Fruit fly (Drosophila melanogaster): ENCODE measurements around the gene CG17328.

Gene CG17328

DNA sequence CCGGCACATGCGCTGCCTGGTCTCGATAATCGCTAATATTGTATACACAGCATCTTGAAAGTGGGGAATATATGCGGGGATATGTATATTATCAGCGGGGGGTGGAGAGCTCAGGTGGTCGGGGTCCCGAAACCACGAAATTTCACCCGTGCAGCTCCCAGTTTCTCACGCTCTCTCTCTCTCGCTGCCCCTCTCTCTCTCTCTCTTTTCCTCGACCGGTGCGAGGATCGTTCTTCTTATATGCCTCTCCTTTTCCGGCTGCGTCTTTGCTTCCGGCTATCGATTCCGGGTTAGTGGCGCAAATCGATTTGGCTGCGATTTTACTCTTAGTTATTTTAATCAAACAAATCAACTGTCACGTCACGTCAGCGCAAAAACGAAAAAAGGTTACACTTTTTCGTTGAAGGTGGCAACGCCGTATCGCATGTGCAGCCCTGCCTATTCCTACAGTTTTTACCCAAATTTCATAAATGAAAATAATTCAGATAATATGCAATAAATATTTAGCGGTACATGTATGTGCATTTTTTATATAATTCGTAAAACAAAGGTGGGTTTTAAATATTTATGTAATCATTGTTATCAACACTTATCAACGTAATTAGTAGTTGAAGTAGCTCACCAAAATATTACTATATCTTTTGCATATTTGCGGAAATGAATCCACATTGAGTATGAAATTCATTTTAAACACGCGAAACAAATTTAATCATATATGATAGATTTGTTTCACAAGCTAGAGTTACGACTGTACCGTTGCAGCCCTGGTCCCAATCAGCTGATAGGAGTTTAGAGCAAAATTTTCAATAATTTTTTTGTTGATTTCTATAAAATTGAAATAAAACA is at the start of gene CG17328, which contains the start of gene heix (continued):
- TF ChIP-seq mam (GFP tag; optimal IDR thresholded peaks at IDR 0.05) (peak; percentile 87), ro (GFP tag; IDR thresholded peaks at IDR 0.05) (no peak), sens-2 (GFP tag; IDR thresholded peaks at IDR 0.05) (0 out of 2 replicates have a peak, but pooled peaks have one; percentile 7), CG17912 (GFP tag; optimal IDR thresholded peaks at IDR 0.05) (peak; percentile 47), NFAT (GFP tag; IDR thresholded peaks at IDR 0.05) (peak; percentile 84), ci (GFP tag; IDR thresholded peaks at IDR 0.05) (peak; percentile 80), YL-1 (GFP tag; optimal IDR thresholded peaks at IDR 0.05) (peak; percentile 85), twi (tag; optimal IDR thresholded peaks at IDR 0.05) (peak; percentile 49), CG6765 (GFP tag; optimal IDR thresholded peaks at IDR 0.05) (no peak), CG3407 (GFP tag; optimal IDR thresholded peaks at IDR 0.05) (peak; percentile 37), Hmr (GFP tag; optimal IDR thresholded peaks at IDR 0.05) (no peak), gce (GFP tag; IDR thresholded peaks at IDR 0.05) (no peak), CG13123 (GFP tag; optimal IDR thresholded peaks at IDR 0.05) (peak; percentile 7), CG17186 (GFP tag; optimal IDR thresholded peaks at IDR 0.05) (peak; percentile 61), da (GFP tag; optimal IDR thresholded peaks at IDR 0.05) (no peak), Ada2b (GFP tag; IDR thresholded peaks at IDR 0.05) (peak; percentile 71), Hr78 (GFP tag; optimal IDR thresholded peaks at IDR 0.05) (no peak), H2.0 (GFP tag; IDR thresholded peaks at IDR 0.05) (peak; percentile 68), CG31441 (GFP tag; IDR thresholded peaks at IDR 0.05) (no peak; the same call in 1 of the 2 replicates), tll (GFP tag; optimal IDR thresholded peaks at IDR 0.05) (peak in 1 of 2 experiments; percentile 50), maf-S (GFP tag; optimal IDR thresholded peaks at IDR 0.05) (peak; percentile 55), fd3F (GFP tag; optimal IDR thresholded peaks at IDR 0.05) (peak; percentile 65), Ssrp (tag; optimal IDR thresholded peaks at IDR 0.05) (peak; percentile 66), MESR4 (GFP tag; optimal IDR thresholded peaks at IDR 0.05) (peak; percentile 83), bab2 (GFP tag; optimal IDR thresholded peaks at IDR 0.05) (peak; percentile 52), insv (GFP tag; optimal IDR thresholded peaks at IDR 0.05) (peak in 1 of 2 experiments; percentile 36), pum (GFP tag; optimal IDR thresholded peaks at IDR 0.05) (peak; percentile 70), BtbVII (GFP tag; optimal IDR thresholded peaks at IDR 0.05) (peak; percentile 39), CG3726 (GFP tag; IDR thresholded peaks at IDR 0.05) (no peak), CG13894 (tag; optimal IDR thresholded peaks at IDR 0.05) (peak; percentile 32), ash1 (GFP tag; optimal IDR thresholded peaks at IDR 0.05) (no peak), lab (GFP tag; optimal IDR thresholded peaks at IDR 0.05) (no peak), CkIIα-i1 (GFP tag; IDR thresholded peaks at IDR 0.05) (no peak), CG32767 (GFP tag; IDR thresholded peaks at IDR 0.05) (no peak; the same call in 1 of the 2 replicates), bigmax (GFP tag; optimal IDR thresholded peaks at IDR 0.05) (no peak), sim (GFP tag; IDR thresholded peaks at IDR 0.05) (no peak), CG18011 (GFP tag; optimal IDR thresholded peaks at IDR 0.05) (peak; percentile 24), CG8478 (optimal IDR thresholded peaks at IDR 0.05) (no peak), lmd (GFP tag; IDR thresholded peaks at IDR 0.05) (peak; percentile 78), CG2202 (tag; optimal IDR thresholded peaks at IDR 0.05) (no peak), CG7556 (GFP tag; optimal IDR thresholded peaks at IDR 0.05) (peak; percentile 72), hbn (GFP tag; IDR thresholded peaks at IDR 0.05; ENCODE audit: partially characterized antibody) (peak; percentile 25; the same call in 1 of the 2 replicates), CG12299 (tag; optimal IDR thresholded peaks at IDR 0.05) (peak; percentile 54), CG3838 (GFP tag; optimal IDR thresholded peaks at IDR 0.05) (no peak), jumu (GFP tag; optimal IDR thresholded peaks at IDR 0.05) (peak; percentile 50), Asciz (GFP tag; optimal IDR thresholded peaks at IDR 0.05) (no peak), CG4820 (GFP tag; optimal IDR thresholded peaks at IDR 0.05) (peak; percentile 67), dimm (GFP tag; IDR thresholded peaks at IDR 0.05) (no peak), CG17802 (tag; optimal IDR thresholded peaks at IDR 0.05) (peak; percentile 24)

Measured in whole organism, embryonic.